Fruit fly (Drosophila melanogaster): ENCODE results near the gene eIF2Bbeta.

- TF ChIP-seq usp (GFP tag; optimal IDR thresholded peaks at IDR 0.05) (no peak), pan (optimal IDR thresholded peaks at IDR 0.05) (no peak)
Observed at dm6 chrX:2749693-2750092, 45.3 kb downstream of the eIF2Bbeta start.
